Worm (Caenorhabditis elegans) whole organism, mixed stage, embryonic: ENCODE measurements around the gene Y54F10BM.9.
"Not testable (repeated sequence)": the region's sequence is repeated elsewhere in the genome, so short reads cannot be mapped to it uniquely, and the experiment has no call there.

Experiments
- M03D4.4 ChIP-seq: sonication (generic microtip); optimal IDR thresholded peaks from 2 replicates; lab custom pipeline; 2017; ENCODE audit warnings: mild to moderate bottlenecking, missing genetic modification characterization, missing compliant biosample characterization
- bed-3 ChIP-seq: fragments of 200-800 bp; sonication (Bioruptor generic); optimal IDR thresholded peaks from 3 replicates; lab custom pipeline; 2018; ENCODE audit warnings: mild to moderate bottlenecking, missing genetic modification characterization, moderate library complexity, missing compliant biosample characterization
- blmp-1 ChIP-seq: fragments of 150-350 bp; optimal IDR thresholded peaks from 2 replicates; lab custom pipeline; 2014; ENCODE audit warnings: missing biosample characterization, missing genetic modification characterization
- ceh-39 ChIP-seq: fragments of 150-350 bp; optimal IDR thresholded peaks from 2 replicates; lab custom pipeline; 2014; ENCODE audit warnings: missing biosample characterization, missing genetic modification characterization
- ceh-43 ChIP-seq: fragments of 200-800 bp; sonication (Bioruptor generic); optimal IDR thresholded peaks from 2 replicates; lab custom pipeline; 2018; ENCODE audit warnings: mild to moderate bottlenecking, missing genetic modification characterization, moderate library complexity, missing compliant biosample characterization
- ces-1 ChIP-seq: fragments of 150-350 bp; optimal IDR thresholded peaks from 2 replicates; lab custom pipeline; 2014; ENCODE audit warnings: missing biosample characterization, missing genetic modification reagents, missing genetic modification characterization
- drap-1 ChIP-seq: fragments of 200-800 bp; sonication (Bioruptor generic); optimal IDR thresholded peaks from 3 replicates; lab custom pipeline; 2018; ENCODE audit warnings: mild to moderate bottlenecking, missing genetic modification characterization, missing compliant biosample characterization
- elt-1 ChIP-seq: sonication (generic microtip); optimal IDR thresholded peaks from 2 replicates; lab custom pipeline; 2017; ENCODE audit warnings: missing genetic modification characterization, mild to moderate bottlenecking, missing compliant biosample characterization, antibody characterized with exemption, moderate library complexity, borderline replicate concordance; ENCODE audit not compliant: insufficient read depth
- flh-1 ChIP-seq: fragments of 200-800 bp; sonication (Bioruptor generic); optimal IDR thresholded peaks from 2 replicates; lab custom pipeline; 2018; ENCODE audit warnings: mild to moderate bottlenecking, missing genetic modification characterization, moderate library complexity, missing compliant biosample characterization
- ham-2 ChIP-seq: fragments of 200-800 bp; sonication (Bioruptor generic); optimal IDR thresholded peaks from 2 replicates; lab custom pipeline; 2018; ENCODE audit warnings: mild to moderate bottlenecking, missing genetic modification characterization, missing compliant biosample characterization
- hlh-1 ChIP-seq: fragments of 150-350 bp; optimal IDR thresholded peaks from 2 replicates; lab custom pipeline; 2014; ENCODE audit warnings: missing biosample characterization, missing genetic modification reagents, missing genetic modification characterization
- lin-13 ChIP-seq: fragments of 150-350 bp; optimal IDR thresholded peaks from 2 replicates; lab custom pipeline; 2014; ENCODE audit warnings: missing biosample characterization, missing genetic modification characterization
- lin-32 ChIP-seq: fragments of 200-800 bp; sonication (Bioruptor generic); optimal IDR thresholded peaks from 2 replicates; lab custom pipeline; 2018; ENCODE audit warnings: mild to moderate bottlenecking, missing genetic modification characterization, missing compliant biosample characterization
- mls-2 ChIP-seq: sonication (generic microtip); optimal IDR thresholded peaks from 2 replicates; lab custom pipeline; 2016; ENCODE audit warnings: mild to moderate bottlenecking, missing genetic modification characterization, moderate library complexity, missing compliant biosample characterization
- nhr-12 ChIP-seq: fragments of 150-350 bp; optimal IDR thresholded peaks from 2 replicates; lab custom pipeline; 2014; ENCODE audit warnings: missing biosample characterization, missing genetic modification characterization
- nhr-2 ChIP-seq: fragments of 150-350 bp; optimal IDR thresholded peaks from 2 replicates; lab custom pipeline; 2014; ENCODE audit warnings: missing biosample characterization, missing genetic modification characterization
- nhr-28 ChIP-seq: fragments of 150-350 bp; optimal IDR thresholded peaks from 2 replicates; lab custom pipeline; 2014; ENCODE audit warnings: missing biosample characterization, missing genetic modification characterization
- nhr-76 ChIP-seq: sonication (generic microtip); optimal IDR thresholded peaks from 2 replicates; lab custom pipeline; 2017; ENCODE audit warnings: missing biosample characterization, missing genetic modification characterization
- pha-4 ChIP-seq: fragments of 150-350 bp; optimal IDR thresholded peaks from 2 replicates; lab custom pipeline; 2018; ENCODE audit warnings: missing biosample characterization, missing genetic modification reagents, missing genetic modification characterization
- snpc-4 ChIP-seq: fragments of 150-350 bp; optimal IDR thresholded peaks from 2 replicates; lab custom pipeline; 2014; ENCODE audit warnings: missing biosample characterization, missing genetic modification characterization
- sptf-1 ChIP-seq: sonication (generic microtip); optimal IDR thresholded peaks from 2 replicates; lab custom pipeline; 2017; ENCODE audit warnings: mild to moderate bottlenecking, missing genetic modification characterization, moderate library complexity, missing compliant biosample characterization
- tbx-8 ChIP-seq: fragments of 200-800 bp; sonication (Bioruptor generic); optimal IDR thresholded peaks from 2 replicates; lab custom pipeline; 2018; ENCODE audit warnings: mild to moderate bottlenecking, missing genetic modification characterization, moderate library complexity, missing compliant biosample characterization
- unc-120 ChIP-seq: sonication (generic microtip); optimal IDR thresholded peaks from 2 replicates; lab custom pipeline; 2017; ENCODE audit warnings: missing genetic modification characterization, missing compliant biosample characterization; ENCODE audit not compliant: poor library complexity, severe bottlenecking
- unc-39 ChIP-seq: fragments of 150-350 bp; optimal IDR thresholded peaks from 2 replicates; lab custom pipeline; 2014; ENCODE audit warnings: missing biosample characterization, missing genetic modification characterization
- unc-62 ChIP-seq: fragments of 150-350 bp; optimal IDR thresholded peaks from 2 replicates; lab custom pipeline; 2014; ENCODE audit warnings: missing biosample characterization, missing genetic modification reagents, missing genetic modification characterization
- zip-8 ChIP-seq: fragments of 150-350 bp; optimal IDR thresholded peaks from 2 replicates; lab custom pipeline; 2014; ENCODE audit warnings: missing biosample characterization, missing genetic modification characterization
- ztf-11 ChIP-seq: fragments of 150-350 bp; optimal IDR thresholded peaks from 2 replicates; lab custom pipeline; 2014; ENCODE audit warnings: missing biosample characterization, missing genetic modification characterization

The Y54F10BM.9 gene

DNA sequence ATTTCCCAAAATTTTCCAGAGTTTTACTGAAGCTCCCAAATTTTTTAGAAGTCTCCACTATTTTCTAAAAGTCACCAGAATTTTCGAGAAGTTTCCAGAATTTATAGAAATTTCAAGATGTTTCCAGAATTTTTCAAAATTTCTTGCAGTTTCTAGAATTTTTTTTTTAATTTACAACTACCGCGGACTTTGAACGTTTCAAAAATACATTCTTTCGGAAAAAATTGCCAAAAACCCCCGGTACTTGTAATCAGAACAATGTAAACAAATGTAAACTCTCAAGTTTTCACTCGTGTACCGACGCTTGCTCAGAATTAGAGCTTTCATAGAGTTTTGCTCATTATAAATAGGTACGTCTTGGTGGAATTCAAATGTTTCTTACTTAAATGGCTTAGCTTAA is 32.0 kb downstream of the Y54F10BM.9 start, which contains the start of gene fbxa-39:
fbxa-39 (plus strand) TSS at position 301 of the 400 bp plus-strand sequence.
- TF ChIP-seq lin-32 (GFP tag; lab: Kevin White, UChicago) (no peak), unc-62 (GFP tag; lab: Kevin White, UChicago) (no peak), tbx-8 (no peak), ces-1 (no peak), zip-8 (tag; lab: Kevin White, UChicago) (no peak), unc-120 (no peak), ztf-11 (tag; lab: Kevin White, UChicago) (no peak), nhr-12 (no peak), ceh-43 (GFP tag; lab: Kevin White, UChicago) (no peak), snpc-4 (no peak), nhr-76 (tag; lab: Kevin White, UChicago) (no peak), hlh-1 (tag; lab: Kevin White, UChicago) (no peak), ham-2 (GFP tag; lab: Kevin White, UChicago) (no peak), M03D4.4 (tag; lab: Kevin White, UChicago) (no peak), drap-1 (GFP tag; lab: Kevin White, UChicago) (no peak), blmp-1 (tag; lab: Kevin White, UChicago) (no peak), pha-4 (tag; lab: Kevin White, UChicago) (no peak), mls-2 (tag; lab: Kevin White, UChicago) (no peak), unc-39 (no peak), sptf-1 (tag; lab: Kevin White, UChicago) (no peak)

DNA sequence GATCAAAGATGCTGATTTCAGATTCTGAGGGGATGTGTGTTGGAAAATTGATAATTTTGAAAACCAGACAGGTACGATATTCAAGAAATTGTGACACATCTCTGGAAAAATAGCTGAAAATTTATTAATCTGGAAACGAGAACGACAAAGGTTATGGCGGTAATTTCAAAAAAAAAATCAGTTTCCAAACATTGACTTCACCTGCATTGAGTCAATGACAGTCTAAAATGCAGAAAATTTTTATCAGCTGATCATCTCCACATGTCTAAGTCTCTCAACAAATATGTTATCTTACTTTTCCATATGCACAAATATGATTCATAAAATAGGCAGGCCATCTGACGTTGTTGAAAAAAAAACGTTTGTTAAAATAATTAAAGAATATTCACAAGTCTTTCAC is 32.7 kb downstream of the Y54F10BM.9 start, which contains the start of gene fbxa-48:
fbxa-48 (minus strand) TSS at position 101 of the 400 bp plus-strand sequence.
- TF ChIP-seq lin-32 (GFP tag; lab: Kevin White, UChicago) (no peak), blmp-1 (tag; lab: Kevin White, UChicago) (no peak), nhr-12 (no peak)

DNA sequence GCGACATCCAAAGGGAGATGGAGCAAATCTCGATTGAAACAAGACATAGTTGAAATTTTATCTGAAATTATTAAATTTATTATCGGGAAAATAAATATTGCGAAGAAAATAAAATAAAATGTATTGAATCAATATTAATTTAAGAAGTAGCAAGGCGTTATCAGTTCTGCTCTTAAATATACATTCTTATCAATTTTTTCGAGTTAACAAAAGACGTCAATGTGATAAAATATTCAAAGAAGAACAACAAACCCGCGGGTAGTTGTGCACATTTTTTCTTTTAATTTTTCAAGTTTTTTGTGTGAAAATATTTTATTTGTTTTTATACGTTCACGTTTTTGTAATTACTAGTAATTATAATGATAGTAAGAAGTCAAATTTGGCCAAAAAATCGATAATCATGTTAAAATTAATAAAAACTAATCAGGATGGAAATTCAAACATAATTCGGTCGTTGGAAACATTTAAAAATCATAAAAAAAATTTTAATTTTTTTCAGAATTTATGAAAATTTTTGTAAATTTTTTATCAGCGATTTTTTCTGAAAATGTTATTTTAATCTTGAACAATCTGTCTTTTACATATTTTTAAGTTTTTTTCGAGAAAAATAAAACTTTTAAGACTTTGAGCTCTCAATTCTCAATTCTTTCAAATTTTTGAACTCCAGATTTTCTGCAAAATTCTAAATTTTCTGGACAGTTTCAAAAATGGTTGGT is 38.6 kb downstream of the Y54F10BM.9 start, which contains the start of gene fbxa-9:
fbxa-9 (plus strand) TSS at position 666 of the 716 bp plus-strand sequence.
- TF ChIP-seq zip-8 (tag; lab: Kevin White, UChicago) (no peak), ztf-11 (tag; lab: Kevin White, UChicago) (no peak), nhr-76 (tag; lab: Kevin White, UChicago) (no peak), pha-4 (tag; lab: Kevin White, UChicago) (no peak), hlh-1 (tag; lab: Kevin White, UChicago) (no peak), snpc-4 (no peak), unc-62 (GFP tag; lab: Kevin White, UChicago) (no peak), mls-2 (tag; lab: Kevin White, UChicago) (no peak), bed-3 (GFP tag; lab: Kevin White, UChicago) (no peak), ceh-43 (GFP tag; lab: Kevin White, UChicago) (no peak), elt-1 (tag; lab: Kevin White, UChicago) (no peak), blmp-1 (tag; lab: Kevin White, UChicago) (no peak), ham-2 (GFP tag; lab: Kevin White, UChicago) (no peak), nhr-2 (tag; lab: Kevin White, UChicago) (no peak), lin-13 (no peak), nhr-28 (no peak), sptf-1 (tag; lab: Kevin White, UChicago) (no peak)
- TF ChIP-seq, all 35 proteins: peak for 0

DNA sequence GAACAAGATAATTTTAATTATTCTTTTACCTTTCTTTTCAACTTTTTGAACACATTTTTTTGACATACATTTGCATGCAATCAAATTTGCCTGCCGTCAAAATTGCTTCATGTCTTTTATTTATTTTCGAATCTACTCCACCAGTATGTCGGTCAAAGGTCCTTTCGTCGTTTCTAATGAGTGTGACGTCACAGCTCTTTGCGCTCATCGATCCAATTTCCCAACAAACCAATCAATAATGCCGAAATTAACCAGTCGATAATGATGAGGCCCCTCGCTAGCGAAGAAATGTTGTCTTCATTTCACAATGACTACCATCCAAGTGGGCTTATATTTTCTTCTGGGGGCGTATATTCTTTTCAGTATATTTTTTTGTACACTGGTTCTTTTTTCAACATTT is 41.8 kb downstream of the Y54F10BM.9 start, which contains the start of gene Y54F10BM.6:
Y54F10BM.6 (plus strand) TSS at position 301 of the 400 bp plus-strand sequence.
- no peak for TF ChIP-seq flh-1
- peak; percentile 49 for TF ChIP-seq ceh-39 (tag; lab: Kevin White, UChicago)
- peak; percentile 6 for TF ChIP-seq zip-8 (tag; lab: Kevin White, UChicago)

DNA sequence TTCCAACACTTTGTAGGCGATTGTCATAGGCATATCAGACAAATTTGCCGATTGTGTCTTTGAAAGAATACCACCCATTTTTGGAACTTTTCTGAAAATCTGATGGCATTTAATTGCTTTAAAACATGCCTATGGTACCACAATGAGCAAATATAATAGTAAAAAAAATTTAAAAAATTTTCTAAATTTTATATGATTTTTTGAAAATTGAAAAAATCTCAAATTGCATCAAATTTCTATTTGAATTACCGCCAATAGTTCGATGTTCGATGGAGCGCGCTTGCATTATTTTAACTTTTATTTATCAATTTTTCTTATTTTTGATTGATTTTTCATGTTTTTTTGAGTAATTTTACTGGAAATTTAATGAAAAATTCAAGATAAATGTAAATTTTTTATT is 43.4 kb downstream of the Y54F10BM.9 start, which contains the start of gene fbxa-42:
fbxa-42 (minus strand) TSS at position 101 of the 400 bp plus-strand sequence.
- TF ChIP-seq drap-1 (GFP tag; lab: Kevin White, UChicago); bed-3 (GFP tag; lab: Kevin White, UChicago); M03D4.4 (tag; lab: Kevin White, UChicago): not testable (repeated sequence)
